Worm (Caenorhabditis elegans) whole organism, mixed stage, embryonic: ENCODE data around the gene nkb-2.

Experiments used
- lin-13 ChIP-seq: fragments of 150-350 bp; optimal IDR thresholded peaks from 2 replicates; lab custom pipeline; 2014; ENCODE audit warnings: missing biosample characterization, missing genetic modification characterization
- lsy-2 ChIP-seq: fragments of 150-350 bp; optimal IDR thresholded peaks from 2 replicates; lab custom pipeline; 2014; ENCODE audit warnings: missing biosample characterization, missing genetic modification characterization
- nhr-28 ChIP-seq: fragments of 150-350 bp; optimal IDR thresholded peaks from 2 replicates; lab custom pipeline; 2014; ENCODE audit warnings: missing biosample characterization, missing genetic modification characterization
- pha-4 ChIP-seq: fragments of 150-350 bp; optimal IDR thresholded peaks from 2 replicates; lab custom pipeline; 2018; ENCODE audit warnings: missing biosample characterization, missing genetic modification reagents, missing genetic modification characterization
- snpc-4 ChIP-seq: fragments of 150-350 bp; optimal IDR thresholded peaks from 2 replicates; lab custom pipeline; 2014; ENCODE audit warnings: missing biosample characterization, missing genetic modification characterization
- sptf-1 ChIP-seq: sonication (generic microtip); optimal IDR thresholded peaks from 2 replicates; lab custom pipeline; 2017; ENCODE audit warnings: mild to moderate bottlenecking, missing genetic modification characterization, moderate library complexity, missing compliant biosample characterization
- unc-39 ChIP-seq: fragments of 150-350 bp; optimal IDR thresholded peaks from 2 replicates; lab custom pipeline; 2014; ENCODE audit warnings: missing biosample characterization, missing genetic modification characterization
- unc-62 ChIP-seq: fragments of 150-350 bp; optimal IDR thresholded peaks from 2 replicates; lab custom pipeline; 2014; ENCODE audit warnings: missing biosample characterization, missing genetic modification reagents, missing genetic modification characterization

ce11 chrIV:10593570-10593969 lies 2.8 kb downstream of the nkb-2 start, which contains the start of gene C43F9.7:
- TF ChIP-seq unc-62 (GFP tag; lab: Kevin White, UChicago), result no peak
- TF ChIP-seq lsy-2 (tag; lab: Kevin White, UChicago), result no peak
- TF ChIP-seq sptf-1 (tag; lab: Kevin White, UChicago), result no peak
- no peak for TF ChIP-seq pha-4
- TF ChIP-seq snpc-4 (tag; lab: Kevin White, UChicago), result no peak
- TF ChIP-seq unc-39 (tag; lab: Kevin White, UChicago), result no peak
- TF ChIP-seq nhr-28 (tag; lab: Kevin White, UChicago), result no peak
- no peak for TF ChIP-seq lin-13 (tag; lab: Kevin White, UChicago)
